Fruit fly (Drosophila melanogaster) S2 (cell line): Measurements from ENCODE around the gene CG13058.

ENCODE experiments used
- CG8478 ChIP-seq: fragments of >200 bp; optimal IDR thresholded peaks from 2 replicates; lab custom pipeline; 2018
- CTCF ChIP-seq, 2 experiments: fragments of >200 bp; optimal IDR thresholded peaks; 2 replicates each; lab custom pipeline; 2018

The CG13058 gene

DNA sequence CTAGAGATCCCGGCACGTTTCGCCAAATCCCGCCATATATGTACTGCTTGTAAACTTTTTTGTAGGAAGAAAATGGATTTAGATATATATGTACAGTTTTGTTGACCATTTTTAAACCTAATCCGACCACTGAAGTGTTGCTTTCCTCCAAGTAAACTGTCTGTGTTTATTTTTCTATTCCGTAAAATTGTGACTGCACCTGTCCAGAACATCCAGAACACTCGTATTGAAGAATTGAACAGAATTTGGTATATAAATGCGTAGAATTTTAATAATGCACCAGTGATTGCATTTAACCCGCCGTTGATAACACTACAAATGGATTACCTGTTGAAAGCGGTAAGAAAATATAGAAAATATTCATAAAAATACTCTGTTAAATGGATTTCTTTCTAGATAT, 24.7 kb upstream of the CG13058 start, which contains the start of gene CG43249:
Gene CG43249, plus strand, starts transcription at position 301 of the 400 bp plus-strand sequence.
- no peak for TF ChIP-seq CG8478 (lab: Kevin White, UChicago)
- no peak for TF ChIP-seq CTCF (optimal IDR thresholded peaks at IDR 0.05; lab: Kevin White, UChicago)

dm6 chr3L:16305820-16306650, 22.6 kb upstream of the CG13058 start, which contains the start of the genes CG13043 and CG13063:
Gene CG13043 (minus strand): TSS chr3L:16305870.
Gene CG13063 (plus strand): TSS chr3L:16306600.
- TF ChIP-seq CG8478 (lab: Kevin White, UChicago), result no peak
- no peak for TF ChIP-seq CTCF (optimal IDR thresholded peaks at IDR 0.05; lab: Kevin White, UChicago)

dm6 chr3L:16308380-16308779, 20.3 kb upstream of the CG13058 start, which contains the start of gene CG13042:
Gene CG13042 (minus strand): TSS chr3L:16308480.
- TF ChIP-seq CTCF (optimal IDR thresholded peaks at IDR 0.05; lab: Kevin White, UChicago) (no peak), CG8478 (lab: Kevin White, UChicago) (no peak)

DNA sequence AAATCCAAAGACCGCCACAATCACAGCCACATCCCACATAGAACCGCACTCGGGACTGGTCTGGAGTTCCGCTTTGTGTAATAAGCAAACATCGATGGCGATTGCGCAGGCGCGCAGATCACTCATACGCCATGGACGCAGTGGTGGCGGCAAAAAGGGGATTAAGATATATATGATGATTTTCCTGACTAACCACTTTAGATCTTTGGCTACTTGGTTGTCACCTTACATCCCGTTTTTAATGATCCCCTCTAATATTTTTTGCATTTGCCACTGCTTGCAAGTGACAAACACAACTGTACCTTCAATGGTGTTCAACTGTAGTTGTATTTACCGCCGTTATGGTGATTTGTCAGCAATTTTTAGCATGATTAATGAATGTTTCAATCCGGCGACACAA, 18.7 kb upstream of the CG13058 start:
- TF ChIP-seq CTCF (optimal IDR thresholded peaks at IDR 0.05; lab: Kevin White, UChicago), result no peak
- TF ChIP-seq CG8478 (lab: Kevin White, UChicago), result no peak

DNA sequence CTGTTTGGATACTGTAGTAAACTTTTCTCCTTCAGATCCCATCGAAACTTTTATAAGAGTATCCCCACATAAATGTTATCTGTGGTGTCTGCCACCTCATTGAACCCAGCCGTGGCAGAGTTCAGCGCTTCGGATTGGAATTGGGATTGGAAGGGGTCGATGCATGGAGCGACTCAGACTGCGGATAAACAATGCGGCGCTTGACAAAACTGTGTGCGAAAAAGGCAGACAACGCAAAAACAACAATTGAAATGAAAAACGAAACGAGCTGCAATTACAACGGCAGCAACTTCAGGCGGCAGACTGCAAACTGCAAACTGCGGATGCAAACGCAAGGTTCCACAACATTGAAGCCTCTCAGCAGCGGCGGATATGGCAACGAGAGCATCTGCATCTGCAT, 14.7 kb upstream of the CG13058 start, which contains the start of gene CG13062:
Gene CG13062, plus strand, starts transcription at position 301 of the 400 bp plus-strand sequence.
- TF ChIP-seq CTCF (optimal IDR thresholded peaks at IDR 0.05; lab: Kevin White, UChicago) (no peak), CG8478 (lab: Kevin White, UChicago) (no peak)

DNA sequence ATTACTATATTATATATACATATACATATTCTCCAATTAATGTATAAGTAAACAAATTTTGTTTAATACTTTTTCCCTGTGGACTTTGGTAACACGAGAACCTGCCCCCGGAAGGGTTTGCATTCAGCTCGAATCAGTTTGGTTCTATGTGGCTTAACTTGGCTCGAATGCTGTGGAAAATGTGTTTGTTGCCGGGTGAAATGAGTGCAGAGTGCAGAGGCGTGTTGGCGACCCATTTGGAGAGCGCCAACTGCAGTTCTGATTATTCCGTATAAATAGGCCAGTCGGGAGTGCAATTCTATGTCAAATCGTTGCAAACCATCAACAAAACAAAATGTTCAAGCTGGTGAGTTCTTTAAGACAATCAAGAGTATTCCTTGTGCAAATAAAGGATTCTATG, 10.9 kb upstream of the CG13058 start, which contains the start of gene Nplp3:
Gene Nplp3, plus strand, starts transcription at position 301 of the 400 bp plus-strand sequence.
- TF ChIP-seq CTCF (optimal IDR thresholded peaks at IDR 0.05; lab: Kevin White, UChicago), result no peak
- TF ChIP-seq CG8478 (lab: Kevin White, UChicago), result no peak

- TF ChIP-seq CG8478 (lab: Kevin White, UChicago), result no peak
- no peak for TF ChIP-seq CTCF (optimal IDR thresholded peaks at IDR 0.05; lab: Kevin White, UChicago)
These were observed 9.2 kb upstream of the CG13058 start, which contains the start of the genes CG13041 and CG13060 for dm6 chr3L:16319399-16319906. Gene CG13041 (minus strand): TSS chr3L:16319526. Gene CG13060 (plus strand): TSS chr3L:16319856.

DNA sequence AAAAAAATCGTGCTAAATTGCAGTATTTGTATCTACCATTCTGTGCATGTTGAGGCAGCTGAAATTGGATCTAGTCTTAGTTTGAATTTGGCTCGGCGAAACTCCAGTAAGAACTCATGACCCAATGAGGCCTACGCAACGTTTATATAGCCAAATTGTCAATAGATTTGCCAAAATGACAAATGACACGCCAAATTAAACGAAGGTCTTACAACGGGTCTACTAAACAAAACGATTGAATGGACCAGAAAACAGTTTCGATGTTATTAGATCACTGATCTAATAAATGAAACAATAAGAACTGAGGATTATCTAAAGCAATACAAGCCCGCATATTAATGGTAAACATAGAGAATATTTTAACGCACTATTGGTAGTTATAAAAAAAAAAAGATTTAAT, 7.5 kb upstream of the CG13058 start, which contains the start of gene CG42718:
Gene CG42718, minus strand, starts transcription at position 101 of the 400 bp plus-strand sequence.
- no peak for TF ChIP-seq CTCF (optimal IDR thresholded peaks at IDR 0.05; lab: Kevin White, UChicago)
- no peak for TF ChIP-seq CG8478 (lab: Kevin White, UChicago)

- TF ChIP-seq CG8478 (lab: Kevin White, UChicago) (no peak), CTCF (optimal IDR thresholded peaks at IDR 0.05; lab: Kevin White, UChicago) (no peak)
These were observed 5.3 kb upstream of the CG13058 start, which contains the start of gene CG13059 for dm6 chr3L:16323372-16323771. Gene CG13059 (plus strand): TSS chr3L:16323672.

- no peak for TF ChIP-seq CTCF (optimal IDR thresholded peaks at IDR 0.05; lab: Kevin White, UChicago)
- TF ChIP-seq CG8478 (lab: Kevin White, UChicago), result no peak
These were observed 2.0 kb upstream of the CG13058 start, which contains the start of the genes CG13040 and CG13039 for dm6 chr3L:16326657-16327056. Gene CG13040 (minus strand): TSS chr3L:16326757. Gene CG13039 (minus strand): TSS chr3L:16326762.

DNA sequence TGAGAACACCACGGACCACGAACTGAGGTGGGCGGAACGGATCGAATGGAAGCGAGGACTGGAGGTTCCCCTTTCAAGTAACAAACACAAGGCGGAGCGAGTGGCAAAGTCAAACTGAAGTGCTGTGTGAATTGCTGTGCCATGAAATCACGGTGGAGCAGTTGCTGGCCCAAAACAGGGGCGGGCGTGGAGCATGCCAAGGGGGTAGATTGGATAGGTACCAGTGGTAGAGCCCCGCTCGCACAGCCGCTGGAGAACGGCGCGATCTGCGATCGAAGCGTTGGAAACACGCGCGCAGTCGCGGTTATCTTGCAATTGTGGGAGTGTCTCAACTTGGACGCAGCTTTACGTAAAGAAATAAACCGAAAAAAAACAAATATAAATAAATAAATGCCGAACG, 865 bp upstream of the CG13058 start, which contains the start of gene CG13038:
Gene CG13038, minus strand, starts transcription at position 118 of the 400 bp plus-strand sequence.
- TF ChIP-seq CG8478 (lab: Kevin White, UChicago) (no peak), CTCF (optimal IDR thresholded peaks at IDR 0.05; lab: Kevin White, UChicago) (no peak)

DNA sequence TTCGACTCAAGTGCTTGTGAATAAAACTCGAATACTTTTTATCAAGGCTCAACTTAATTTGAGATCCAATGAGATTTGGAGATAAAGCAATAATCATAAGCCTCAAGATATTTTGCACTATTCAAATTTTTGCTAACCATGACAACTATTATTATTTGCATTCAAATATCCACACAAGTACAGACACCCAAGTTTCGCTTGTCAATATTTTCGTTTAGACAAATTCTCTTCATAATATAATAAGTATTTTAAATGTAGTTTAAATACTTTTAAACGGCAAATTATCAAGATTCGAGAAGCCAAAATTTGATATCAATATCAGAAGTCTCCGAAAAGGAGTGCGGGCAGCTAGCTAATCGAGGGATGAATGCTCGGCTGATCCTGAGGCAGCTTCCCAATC, 854 bp downstream of the CG13058 start, which contains the start of gene CG33061:
Gene CG33061, plus strand, starts transcription at position 301 of the 400 bp plus-strand sequence.
- TF ChIP-seq CG8478 (lab: Kevin White, UChicago) (no peak), CTCF (optimal IDR thresholded peaks at IDR 0.05; lab: Kevin White, UChicago) (no peak)

dm6 chr3L:16330740-16331139, 2.1 kb downstream of the CG13058 start, which contains the start of gene CG33060:
Gene CG33060 (plus strand): TSS chr3L:16331040.
- no peak for TF ChIP-seq CG8478 (lab: Kevin White, UChicago)
- TF ChIP-seq CTCF (optimal IDR thresholded peaks at IDR 0.05; lab: Kevin White, UChicago), result no peak

DNA sequence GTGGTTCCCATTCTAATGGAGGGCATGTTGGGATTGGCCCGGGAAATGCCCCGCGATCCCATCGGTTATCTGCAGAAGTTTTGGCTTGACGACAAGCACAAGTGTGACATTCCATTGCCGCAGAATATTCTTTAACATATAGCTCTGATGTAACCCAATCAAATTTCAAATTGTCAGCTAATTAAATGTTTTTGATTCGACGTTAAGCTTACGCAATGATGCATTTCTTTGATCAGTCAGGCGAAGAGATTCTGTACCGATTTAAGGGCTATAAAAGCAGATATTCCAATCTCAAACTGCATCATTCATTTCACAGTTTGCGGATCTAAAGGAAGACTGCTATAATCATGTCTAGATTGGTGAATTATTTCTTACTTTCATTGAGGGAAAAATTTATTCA, 3.0 kb downstream of the CG13058 start, which contains the start of gene retinin:
Gene retinin, plus strand, starts transcription at position 301 of the 400 bp plus-strand sequence.
- TF ChIP-seq CTCF (optimal IDR thresholded peaks at IDR 0.05; lab: Kevin White, UChicago) (no peak), CG8478 (lab: Kevin White, UChicago) (no peak)
